Fruit fly (Drosophila melanogaster): ENCODE measurements around the gene rn.

DNA sequence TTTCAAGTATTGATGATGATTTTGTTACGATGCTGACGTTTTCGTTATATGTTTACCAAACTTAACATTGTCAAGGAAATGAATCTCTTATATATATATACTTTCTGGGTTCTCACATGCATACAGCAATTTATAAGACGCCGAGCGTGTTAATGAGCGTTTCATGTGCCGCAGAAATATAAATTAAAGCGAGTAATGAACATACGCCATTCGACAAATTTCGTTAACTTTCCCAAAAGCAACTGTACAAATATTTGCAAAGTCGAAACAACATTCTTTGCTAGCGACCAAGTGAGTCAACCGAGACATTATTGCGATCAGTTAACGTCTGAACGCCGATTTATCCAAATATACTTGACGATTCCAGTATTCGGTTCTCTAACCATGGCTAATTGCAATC, 35.3 kb upstream of the rn start, which contains the start of gene CG31496:
- TF ChIP-seq cic (GFP tag; optimal IDR thresholded peaks at IDR 0.05), result no peak
- TF ChIP-seq cnc (optimal IDR thresholded peaks at IDR 0.05), result no peak
- no peak for TF ChIP-seq Hr96 (GFP tag; optimal IDR thresholded peaks at IDR 0.05)
- TF ChIP-seq Mnt (GFP tag; optimal IDR thresholded peaks at IDR 0.05), result no peak
- no peak for TF ChIP-seq kay (GFP tag; ENCODE audit: borderline replicate concordance)
- TF ChIP-seq bab1 (GFP tag; optimal IDR thresholded peaks at IDR 0.05), result no peak
- no peak for TF ChIP-seq pad (GFP tag; optimal IDR thresholded peaks at IDR 0.05)
- no peak for TF ChIP-seq CG14711 (tag; optimal IDR thresholded peaks at IDR 0.05)
- TF ChIP-seq CG7045 (GFP tag; optimal IDR thresholded peaks at IDR 0.05), result no peak
- no peak for TF ChIP-seq ovo (GFP tag; optimal IDR thresholded peaks at IDR 0.05)
- no peak for TF ChIP-seq CG12768 (GFP tag; optimal IDR thresholded peaks at IDR 0.05)
